Fruit fly (Drosophila melanogaster) whole organism, embryonic: ENCODE results near the gene CG42335.

Experiments
- CG10543 ChIP-seq: fragments of 200-800 bp; sonication (Bioruptor generic); optimal IDR thresholded peaks from 3 replicates; lab custom pipeline; 2017; ENCODE audit warnings: missing biosample characterization, mild to moderate bottlenecking, missing genetic modification characterization, moderate library complexity
- CG13894 ChIP-seq: fragments of 200-800 bp; sonication (Bioruptor generic); optimal IDR thresholded peaks from 3 replicates; lab custom pipeline; 2018; ENCODE audit warnings: missing biosample characterization, mild to moderate bottlenecking, missing genetic modification characterization, moderate library complexity
- CG14965 ChIP-seq: fragments of 200-800 bp; sonication (Bioruptor generic); optimal IDR thresholded peaks from 2 replicates; lab custom pipeline; 2016; ENCODE audit warnings: missing biosample characterization, missing genetic modification characterization, borderline replicate concordance
- CG15601 ChIP-seq: fragments of 200-800 bp; sonication (Bioruptor generic); optimal IDR thresholded peaks from 3 replicates; lab custom pipeline; 2019; ENCODE audit warnings: missing biosample characterization, mild to moderate bottlenecking, missing genetic modification characterization, moderate library complexity
- CG1603 ChIP-seq: fragments of 200-800 bp; sonication (Bioruptor generic); optimal IDR thresholded peaks from 2 replicates; lab custom pipeline; 2019; ENCODE audit warnings: missing biosample characterization, mild to moderate bottlenecking, missing genetic modification characterization, moderate library complexity
- CG2678 ChIP-seq: fragments of 200-800 bp; sonication (Bioruptor generic); optimal IDR thresholded peaks from 3 replicates; lab custom pipeline; 2019; ENCODE audit warnings: missing biosample characterization, mild to moderate bottlenecking, missing genetic modification characterization, moderate library complexity
- CG31365 ChIP-seq: fragments of 200-800 bp; sonication (Bioruptor generic); optimal IDR thresholded peaks from 2 replicates; lab custom pipeline; 2018; ENCODE audit warnings: missing biosample characterization, mild to moderate bottlenecking, missing genetic modification characterization
- CG32772 ChIP-seq: fragments of 200-800 bp; sonication (Bioruptor generic); IDR thresholded peaks from 2 replicates; pipeline ENCODE4 v1.3.6; 2022; ENCODE audit warnings: missing biosample characterization, missing genetic modification characterization
- CG3281 ChIP-seq: fragments of 200-800 bp; sonication (Bioruptor generic); optimal IDR thresholded peaks from 3 replicates; lab custom pipeline; 2017; ENCODE audit warnings: missing biosample characterization, mild to moderate bottlenecking, missing genetic modification characterization
- CG33213 ChIP-seq: fragments of 200-800 bp; sonication (Bioruptor generic); optimal IDR thresholded peaks from 3 replicates; lab custom pipeline; 2016; ENCODE audit warnings: missing biosample characterization, missing genetic modification characterization
- CG3407 ChIP-seq: fragments of 200-800 bp; sonication (Bioruptor generic); optimal IDR thresholded peaks from 2 replicates; lab custom pipeline; 2018; ENCODE audit warnings: missing biosample characterization, mild to moderate bottlenecking, missing genetic modification characterization
- CG34376 ChIP-seq: fragments of 200-800 bp; sonication (Bioruptor generic); optimal IDR thresholded peaks from 2 replicates; lab custom pipeline; 2018; ENCODE audit warnings: missing biosample characterization, mild to moderate bottlenecking, missing genetic modification characterization
- CG3847 ChIP-seq: fragments of 200-800 bp; sonication (Bioruptor generic); IDR thresholded peaks from 2 replicates; pipeline ENCODE4 v1.3.6; 2022; ENCODE audit warnings: missing biosample characterization, missing genetic modification characterization
- CG6791 ChIP-seq: fragments of 200-800 bp; sonication (Bioruptor generic); IDR thresholded peaks from 3 replicates; pipeline ENCODE4 v1.3.6; 2022; ENCODE audit warnings: missing biosample characterization, missing genetic modification characterization; ENCODE audit not compliant: partially characterized antibody
- CG7839 ChIP-seq: fragments of 200-800 bp; sonication (Bioruptor generic); optimal IDR thresholded peaks from 3 replicates; lab custom pipeline; 2018; ENCODE audit warnings: missing biosample characterization, mild to moderate bottlenecking, missing genetic modification characterization, moderate library complexity
- CrebB ChIP-seq: fragments of 200-800 bp; sonication (Bioruptor generic); optimal IDR thresholded peaks from 3 replicates; lab custom pipeline; 2018; ENCODE audit warnings: missing biosample characterization, mild to moderate bottlenecking, missing genetic modification characterization
- Dek ChIP-seq: fragments of 200-800 bp; sonication (Bioruptor generic); optimal IDR thresholded peaks from 3 replicates; lab custom pipeline; 2019; ENCODE audit warnings: missing biosample characterization, mild to moderate bottlenecking, missing genetic modification characterization, moderate library complexity
- GATAe ChIP-seq: fragments of 200-800 bp; sonication (Bioruptor generic); conservative IDR thresholded peaks from 2 replicates; pipeline ENCODE4 v1.3.6; 2022; ENCODE audit warnings: missing biosample characterization, missing genetic modification characterization
- HHEX ChIP-seq: fragments of 200-800 bp; sonication (Bioruptor generic); optimal IDR thresholded peaks from 3 replicates; lab custom pipeline; 2017; ENCODE audit warnings: missing biosample characterization, mild to moderate bottlenecking, missing genetic modification characterization, missing genetic modification reagents
- Hmx ChIP-seq: fragments of 200-800 bp; sonication (Bioruptor generic); optimal IDR thresholded peaks from 2 replicates; lab custom pipeline; 2016; ENCODE audit warnings: missing biosample characterization, missing genetic modification characterization
- Max ChIP-seq: fragments of 200-800 bp; sonication (Bioruptor generic); optimal IDR thresholded peaks from 2 replicates; lab custom pipeline; 2016; ENCODE audit warnings: missing biosample characterization, mild to moderate bottlenecking, missing genetic modification characterization
- Mes4 ChIP-seq: fragments of 200-800 bp; sonication (Bioruptor generic); optimal IDR thresholded peaks from 2 replicates; lab custom pipeline; 2016; ENCODE audit warnings: missing biosample characterization, missing genetic modification characterization
- NC2α ChIP-seq: fragments of 200-800 bp; sonication (Bioruptor generic); optimal IDR thresholded peaks from 2 replicates; lab custom pipeline; 2016; ENCODE audit warnings: missing biosample characterization, missing genetic modification characterization
- Neu2 ChIP-seq: fragments of 200-800 bp; sonication (Bioruptor generic); optimal IDR thresholded peaks from 3 replicates; lab custom pipeline; 2016; ENCODE audit warnings: missing biosample characterization, missing genetic modification characterization, borderline replicate concordance
- Nf-YB ChIP-seq: fragments of 200-800 bp; sonication (Bioruptor generic); optimal IDR thresholded peaks from 3 replicates; lab custom pipeline; 2019; ENCODE audit warnings: missing biosample characterization, mild to moderate bottlenecking, missing genetic modification characterization, moderate library complexity
- Oaz ChIP-seq: fragments of 200-800 bp; sonication (Bioruptor generic); IDR thresholded peaks from 2 replicates; pipeline ENCODE4 v1.3.6; 2022; ENCODE audit warnings: missing biosample characterization, missing genetic modification characterization
- Pdp1 ChIP-seq, 2 experiments: fragments of 200-800 bp; sonication (Bioruptor generic); optimal IDR thresholded peaks; 3 replicates each; lab custom pipeline; 2016; ENCODE audit warnings: missing biosample characterization in 2 of 2, missing genetic modification characterization in 2 of 2, mild to moderate bottlenecking in 1 of 2, moderate library complexity in 1 of 2
- Sin3A ChIP-seq: fragments of >200 bp; optimal IDR thresholded peaks from 2 replicates; lab custom pipeline; 2018
- bab2 ChIP-seq: fragments of 200-800 bp; sonication (Bioruptor generic); optimal IDR thresholded peaks from 2 replicates; lab custom pipeline; 2016; ENCODE audit warnings: missing biosample characterization, missing genetic modification characterization
- cg ChIP-seq: fragments of 200-800 bp; sonication (Bioruptor generic); optimal IDR thresholded peaks from 3 replicates; lab custom pipeline; 2019; ENCODE audit warnings: missing biosample characterization, mild to moderate bottlenecking, missing genetic modification characterization, moderate library complexity
- dm ChIP-seq: fragments of 200-800 bp; sonication (Bioruptor generic); optimal IDR thresholded peaks from 3 replicates; lab custom pipeline; 2016; ENCODE audit warnings: missing biosample characterization, missing genetic modification characterization
- exex ChIP-seq: fragments of 200-800 bp; sonication (Bioruptor generic); optimal IDR thresholded peaks from 4 replicates; lab custom pipeline; 2018; ENCODE audit warnings: missing biosample characterization, mild to moderate bottlenecking, missing genetic modification characterization, moderate library complexity
- fd64A ChIP-seq: fragments of 200-800 bp; sonication (Bioruptor generic); optimal IDR thresholded peaks from 3 replicates; lab custom pipeline; 2018; ENCODE audit warnings: missing biosample characterization, mild to moderate bottlenecking, missing genetic modification characterization
- grn ChIP-seq: fragments of 200-800 bp; sonication (Bioruptor generic); optimal IDR thresholded peaks from 3 replicates; lab custom pipeline; 2017; ENCODE audit warnings: missing biosample characterization, missing genetic modification characterization
- hth ChIP-seq: fragments of >200 bp; optimal IDR thresholded peaks from 2 replicates; lab custom pipeline; 2017; ENCODE audit warnings: inconsistent platforms
- jigr1 ChIP-seq: fragments of 200-800 bp; sonication (Bioruptor generic); IDR thresholded peaks from 3 replicates; pipeline ENCODE4 v1.3.6; 2022; ENCODE audit warnings: missing biosample characterization, missing genetic modification characterization
- kni ChIP-seq: fragments of 200-800 bp; sonication (Bioruptor generic); optimal IDR thresholded peaks from 3 replicates; lab custom pipeline; 2017; ENCODE audit warnings: mild to moderate bottlenecking, missing biosample characterization, missing genetic modification reagents, missing genetic modification characterization
- lov ChIP-seq, 2 experiments: fragments of 200-800 bp in 1 of 2; fragments of >200 bp in 1 of 2; sonication (Bioruptor generic) in 1 of 2; IDR thresholded peaks in 1 of 2; optimal IDR thresholded peaks in 1 of 2; 2 replicates in 1 of 2; 3 replicates in 1 of 2; pipeline versions ENCODE4 v1.3.6 to Lab custom; 2017 to 2022; ENCODE audit warnings: missing biosample characterization in 1 of 2, missing genetic modification characterization in 1 of 2
- luna ChIP-seq: fragments of 200-800 bp; sonication (Bioruptor generic); optimal IDR thresholded peaks from 2 replicates; lab custom pipeline; 2016; ENCODE audit warnings: missing biosample characterization, missing genetic modification characterization
- pho ChIP-seq: fragments of 200-800 bp; sonication (Bioruptor generic); optimal IDR thresholded peaks from 2 replicates; lab custom pipeline; 2016; ENCODE audit warnings: missing biosample characterization, missing genetic modification characterization
- pnt ChIP-seq: fragments of 200-800 bp; sonication (Bioruptor generic); optimal IDR thresholded peaks from 3 replicates; lab custom pipeline; 2016; ENCODE audit warnings: missing biosample characterization, missing genetic modification characterization
- ro ChIP-seq: fragments of 200-800 bp; sonication (Bioruptor generic); IDR thresholded peaks from 2 replicates; pipeline ENCODE4 v1.3.6; 2022; ENCODE audit warnings: missing biosample characterization, missing genetic modification characterization
- sug ChIP-seq: fragments of 200-800 bp; optimal IDR thresholded peaks from 2 replicates; lab custom pipeline; 2019; ENCODE audit warnings: missing biosample characterization, mild to moderate bottlenecking, missing genetic modification characterization, moderate library complexity
- vnd ChIP-seq: fragments of 200-800 bp; sonication (Bioruptor generic); IDR thresholded peaks from 3 replicates; pipeline ENCODE4 v1.3.6; 2022; ENCODE audit warnings: missing biosample characterization, missing genetic modification characterization; ENCODE audit not compliant: partially characterized antibody
- wdn ChIP-seq: fragments of 200-800 bp; sonication (Bioruptor generic); IDR thresholded peaks from 2 replicates; pipeline ENCODE4 v1.3.6; 2022; ENCODE audit warnings: missing biosample characterization, missing genetic modification characterization
- zf30C ChIP-seq: fragments of 200-800 bp; sonication (Bioruptor generic); optimal IDR thresholded peaks from 3 replicates; lab custom pipeline; 2018; ENCODE audit warnings: missing biosample characterization, mild to moderate bottlenecking, missing genetic modification characterization

The CG42335 gene

DNA sequence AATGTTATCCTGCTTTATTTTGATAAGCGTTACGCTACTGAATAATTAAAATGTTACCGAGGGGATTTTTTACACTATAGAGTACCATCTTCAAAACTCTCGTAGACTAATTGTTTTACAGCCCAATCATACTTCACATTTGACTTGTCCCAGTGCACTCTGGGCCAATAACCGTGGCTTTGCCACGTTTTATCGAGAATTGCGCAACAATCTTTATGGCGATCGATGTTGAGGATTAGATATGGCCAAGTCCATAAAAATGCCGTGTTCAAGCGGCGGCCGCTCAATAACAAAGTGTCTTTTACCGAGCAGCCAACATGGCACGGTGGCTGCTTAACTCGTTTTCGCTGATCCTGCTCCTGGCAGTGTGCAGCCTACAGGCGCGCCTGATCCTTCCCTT, 13.6 kb upstream of the CG42335 start, which contains the start of gene CG31343:
TSS of gene CG31343 (plus strand) at position 279 of the 400 bp plus-strand sequence.
- TF ChIP-seq Neu2: no peak
- no peak for TF ChIP-seq exex (tag; lab: Kevin White, UChicago)
- no peak for TF ChIP-seq CG33213 (GFP tag; lab: Kevin White, UChicago)
- peak in 1 of 2 experiments; percentile 78 for TF ChIP-seq Pdp1 (GFP tag; optimal IDR thresholded peaks at IDR 0.05; lab: Kevin White, UChicago)
- no peak for TF ChIP-seq dm (GFP tag; lab: Kevin White, UChicago)
- TF ChIP-seq hth: no peak
- TF ChIP-seq CG34376: peak; percentile 18
- no peak for TF ChIP-seq CG13894 (tag; lab: Kevin White, UChicago)
- no peak for TF ChIP-seq CG3847 (GFP tag; lab: Robert Waterston, UW)
- TF ChIP-seq CG6791: 0 out of 3 replicates have a peak, but pooled peaks have one; percentile 34
- no peak for TF ChIP-seq CG1603 (tag; lab: Kevin White, UChicago)
- TF ChIP-seq Mes4: no peak
- no peak for TF ChIP-seq Max (GFP tag; lab: Kevin White, UChicago)
- TF ChIP-seq CG10543 (GFP tag; lab: Kevin White, UChicago): no peak
- TF ChIP-seq CG3407 (GFP tag; lab: Kevin White, UChicago): no peak
- no peak for TF ChIP-seq lov (optimal IDR thresholded peaks at IDR 0.05; lab: Kevin White, UChicago)
- TF ChIP-seq lov (GFP tag; IDR thresholded peaks at IDR 0.05; lab: Robert Waterston, UW): no peak
- TF ChIP-seq kni (GFP tag; lab: Kevin White, UChicago): no peak
- no peak for TF ChIP-seq Dek (tag; lab: Kevin White, UChicago)
- TF ChIP-seq ro (GFP tag; lab: Robert Waterston, UW): no peak
- no peak for TF ChIP-seq HHEX (GFP tag; lab: Kevin White, UChicago)

DNA sequence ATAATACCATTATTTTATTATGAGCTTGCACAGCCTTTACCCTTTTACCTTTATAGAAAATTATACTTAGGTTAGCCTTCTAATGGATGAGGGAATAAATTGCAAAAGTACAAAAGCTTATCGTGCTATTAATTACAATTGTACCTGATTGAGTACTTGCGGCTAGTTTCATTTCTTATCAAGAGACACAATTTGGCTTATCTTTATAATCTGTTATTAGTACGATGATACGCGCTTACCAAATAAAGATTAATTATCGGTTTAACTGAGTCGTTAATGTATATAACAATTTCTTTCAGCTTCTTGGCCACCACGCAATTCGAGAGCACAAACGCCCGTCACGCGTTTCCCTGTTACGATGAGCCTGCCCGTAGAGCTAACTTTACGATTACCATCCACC, 12.7 kb upstream of the CG42335 start:
- TF ChIP-seq sug (tag; lab: Kevin White, UChicago) (peak; percentile 22), pho (GFP tag; lab: Kevin White, UChicago) (no peak), exex (tag; lab: Kevin White, UChicago) (peak; percentile 93), CG34376 (peak; percentile 42), CrebB (tag; lab: Kevin White, UChicago) (no peak), CG14965 (GFP tag; lab: Kevin White, UChicago) (no peak), bab2 (GFP tag; lab: Kevin White, UChicago) (no peak), Hmx (no peak), Oaz (GFP tag; lab: Robert Waterston, UW) (no peak), luna (GFP tag; lab: Kevin White, UChicago) (no peak), cg (GFP tag; lab: Kevin White, UChicago) (no peak), fd64A (no peak), CG32772 (GFP tag; lab: Robert Waterston, UW) (no peak), vnd (GFP tag; lab: Robert Waterston, UW) (no peak), zf30C (GFP tag; lab: Kevin White, UChicago) (no peak), NC2α (GFP tag; lab: Kevin White, UChicago) (no peak)
- TF ChIP-seq, all 482 proteins: peak for 3

DNA sequence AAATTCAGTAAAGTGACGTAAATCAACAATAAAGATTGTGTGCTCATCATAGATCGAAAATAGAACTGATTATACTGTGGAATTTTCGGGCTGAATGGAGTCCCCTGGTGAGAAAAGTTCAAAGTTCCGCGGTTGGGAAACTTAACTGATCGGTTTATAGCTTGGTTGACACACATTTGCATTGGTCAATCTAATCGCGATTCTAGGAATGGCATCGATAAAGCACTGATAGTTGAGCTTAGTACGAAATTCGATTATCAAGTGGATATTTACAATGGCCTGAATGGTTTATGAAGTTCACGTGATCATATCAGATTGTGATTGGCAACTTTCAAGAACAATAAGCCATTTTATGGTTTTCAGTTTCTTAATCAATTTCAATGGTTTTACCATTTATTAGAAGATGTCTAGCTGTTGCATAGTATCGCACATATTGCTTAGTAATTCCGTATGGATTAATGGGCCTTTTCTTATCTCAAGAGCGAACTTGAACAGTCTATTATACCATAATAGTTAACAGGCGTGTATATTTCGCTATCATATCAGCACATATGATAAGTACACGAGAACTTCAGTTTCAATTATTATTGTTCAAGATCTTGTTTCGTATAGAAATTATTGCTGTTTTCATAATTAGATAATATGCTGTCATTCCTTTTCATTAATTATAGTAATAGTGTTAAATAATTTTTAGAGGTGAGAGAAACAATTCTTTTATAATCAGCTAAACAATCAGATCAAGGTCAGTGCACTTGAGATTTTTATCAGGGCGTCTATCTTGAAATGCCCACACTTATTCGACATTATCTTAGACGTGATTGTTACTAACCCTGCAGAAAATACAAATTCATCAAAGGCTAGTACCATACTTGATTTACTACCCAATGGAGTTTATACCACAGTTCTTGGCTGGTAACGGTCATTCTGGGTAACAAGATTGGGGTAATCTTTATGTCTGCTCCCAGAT, 9.3 kb upstream of the CG42335 start, which contains the start of gene CG31233:
TSS of gene CG31233 (plus strand) at position 900 of the 967 bp plus-strand sequence.
- TF ChIP-seq wdn (GFP tag; lab: Robert Waterston, UW): no peak
- TF ChIP-seq pnt (GFP tag; lab: Kevin White, UChicago): no peak
- no peak for TF ChIP-seq Nf-YB
- peak; percentile 95 for TF ChIP-seq CG34376
- no peak for TF ChIP-seq jigr1 (GFP tag; lab: Robert Waterston, UW)
- TF ChIP-seq CG3281: peak; percentile 10
- no peak for TF ChIP-seq CG15601 (tag; lab: Kevin White, UChicago)
- no peak for TF ChIP-seq CG31365 (tag; lab: Kevin White, UChicago)
- no peak for TF ChIP-seq CG7839 (tag; lab: Kevin White, UChicago)
- TF ChIP-seq exex (tag; lab: Kevin White, UChicago): peak; percentile 93
- peak; percentile 35; the same call in 1 of the 2 replicates for TF ChIP-seq GATAe (GFP tag; lab: Robert Waterston, UW)
- no peak for TF ChIP-seq Sin3A (lab: Kevin White, UChicago)
- peak; percentile 71 for TF ChIP-seq grn (GFP tag; lab: Kevin White, UChicago)
- TF ChIP-seq CG2678 (tag; lab: Kevin White, UChicago): peak; percentile 4
